Fruit fly (Drosophila melanogaster) whole organism: ENCODE measurements around the gene eIF3f1.

ENCODE experiments used
- CG8478 ChIP-seq: fragments of >200 bp; optimal IDR thresholded peaks from 2 replicates; lab custom pipeline; 2018; ENCODE audit warnings: inconsistent platforms
- Dll ChIP-seq: fragments of >200 bp; optimal IDR thresholded peaks from 2 replicates; lab custom pipeline; 2017
- pan ChIP-seq: fragments of >200 bp; optimal IDR thresholded peaks from 2 replicates; lab custom pipeline; 2017
- psq ChIP-seq: fragments of >200 bp; optimal IDR thresholded peaks from 2 replicates; lab custom pipeline; 2017
- usp ChIP-seq: fragments of >200 bp; optimal IDR thresholded peaks from 2 replicates; lab custom pipeline; 2017; ENCODE audit warnings: missing biosample characterization, missing genetic modification characterization, mixed read lengths

- TF ChIP-seq usp (GFP tag; lab: Kevin White, UChicago) (no peak), pan (no peak), psq (lab: Kevin White, UChicago) (no peak), CG8478 (no peak), Dll (no peak)
Observed at dm6 chr3R:4717586-4717985, 3.6 kb upstream of the eIF3f1 start.
